Fruit fly (Drosophila melanogaster) whole organism, embryonic: ENCODE data around the gene CG43198.

ENCODE experiments used
- Antp ChIP-seq: fragments of 200-800 bp; sonication (Bioruptor generic); optimal IDR thresholded peaks from 3 replicates; lab custom pipeline; 2016; ENCODE audit warnings: missing biosample characterization, missing genetic modification characterization
- Blimp-1 ChIP-seq: fragments of 200-800 bp; sonication (Bioruptor generic); optimal IDR thresholded peaks from 3 replicates; lab custom pipeline; 2018; ENCODE audit warnings: missing biosample characterization, missing genetic modification characterization, mild to moderate bottlenecking, moderate library complexity, missing genetic modification reagents
- CG10979 ChIP-seq: fragments of 200-800 bp; sonication (Bioruptor generic); optimal IDR thresholded peaks from 2 replicates; lab custom pipeline; 2018; ENCODE audit warnings: missing biosample characterization, mild to moderate bottlenecking, missing genetic modification characterization, moderate library complexity
- CG11504 ChIP-seq: fragments of 200-800 bp; sonication (Bioruptor generic); optimal IDR thresholded peaks from 3 replicates; lab custom pipeline; 2019; ENCODE audit warnings: missing biosample characterization, mild to moderate bottlenecking, missing genetic modification characterization, moderate library complexity
- CG11560 ChIP-seq: fragments of 200-800 bp; sonication (Bioruptor generic); IDR thresholded peaks from 3 replicates; pipeline ENCODE4 v1.3.6; 2022; ENCODE audit warnings: missing biosample characterization, missing genetic modification characterization
- CG1233 ChIP-seq: fragments of 200-800 bp; sonication (Bioruptor generic); optimal IDR thresholded peaks from 4 replicates; lab custom pipeline; 2018; ENCODE audit warnings: missing biosample characterization, mild to moderate bottlenecking, missing genetic modification characterization
- CG14667 ChIP-seq: fragments of 200-800 bp; sonication (Bioruptor generic); IDR thresholded peaks from 2 replicates; pipeline ENCODE4 v1.3.6; 2022; ENCODE audit warnings: missing biosample characterization, missing genetic modification characterization
- CG14710 ChIP-seq: fragments of 200-800 bp; sonication (Bioruptor generic); optimal IDR thresholded peaks from 3 replicates; lab custom pipeline; 2019; ENCODE audit warnings: missing biosample characterization, mild to moderate bottlenecking, missing genetic modification characterization, moderate library complexity
- CG2678 ChIP-seq: fragments of 200-800 bp; sonication (Bioruptor generic); optimal IDR thresholded peaks from 3 replicates; lab custom pipeline; 2019; ENCODE audit warnings: missing biosample characterization, mild to moderate bottlenecking, missing genetic modification characterization, moderate library complexity
- CG2712 ChIP-seq: fragments of 200-800 bp; optimal IDR thresholded peaks from 3 replicates; lab custom pipeline; 2019; ENCODE audit warnings: missing biosample characterization, mild to moderate bottlenecking, missing genetic modification characterization, moderate library complexity
- CG31388 ChIP-seq: fragments of 200-800 bp; sonication (Bioruptor generic); optimal IDR thresholded peaks from 2 replicates; lab custom pipeline; 2016; ENCODE audit warnings: missing biosample characterization, missing genetic modification characterization
- CG32772 ChIP-seq: fragments of 200-800 bp; sonication (Bioruptor generic); IDR thresholded peaks from 2 replicates; pipeline ENCODE4 v1.3.6; 2022; ENCODE audit warnings: missing biosample characterization, missing genetic modification characterization
- CG42726 ChIP-seq: fragments of 200-800 bp; sonication (Bioruptor generic); IDR thresholded peaks from 2 replicates; pipeline ENCODE4 v1.3.6; 2022; ENCODE audit warnings: missing biosample characterization, missing genetic modification characterization; ENCODE audit not compliant: partially characterized antibody
- CG6689 ChIP-seq: fragments of 200-800 bp; sonication (Bioruptor generic); IDR thresholded peaks from 2 replicates; pipeline ENCODE4 v1.3.6; 2022; ENCODE audit warnings: missing biosample characterization, missing genetic modification characterization
- CG7839 ChIP-seq: fragments of 200-800 bp; sonication (Bioruptor generic); optimal IDR thresholded peaks from 3 replicates; lab custom pipeline; 2018; ENCODE audit warnings: missing biosample characterization, mild to moderate bottlenecking, missing genetic modification characterization, moderate library complexity
- Deaf1 ChIP-seq: fragments of 200-800 bp; optimal IDR thresholded peaks from 3 replicates; lab custom pipeline; 2019; ENCODE audit warnings: missing biosample characterization, mild to moderate bottlenecking, missing genetic modification characterization, moderate library complexity
- Ets97D ChIP-seq: fragments of 200-800 bp; sonication (Bioruptor generic); optimal IDR thresholded peaks from 3 replicates; lab custom pipeline; 2016; ENCODE audit warnings: missing biosample characterization, missing genetic modification characterization
- Hand ChIP-seq: fragments of 200-800 bp; sonication (Bioruptor generic); optimal IDR thresholded peaks from 2 replicates; lab custom pipeline; 2017; ENCODE audit warnings: mild to moderate bottlenecking, missing biosample characterization, missing genetic modification reagents, missing genetic modification characterization
- Six4 ChIP-seq: fragments of 200-800 bp; sonication (Bioruptor generic); optimal IDR thresholded peaks from 2 replicates; lab custom pipeline; 2016; ENCODE audit warnings: missing biosample characterization, missing genetic modification characterization
- Xrp1 ChIP-seq: fragments of 200-800 bp; sonication (Bioruptor generic); IDR thresholded peaks from 2 replicates; pipeline ENCODE4 v1.3.6; 2022; ENCODE audit warnings: missing biosample characterization, missing genetic modification characterization
- ara ChIP-seq: fragments of 200-800 bp; sonication (Bioruptor generic); IDR thresholded peaks from 2 replicates; pipeline ENCODE4 v1.3.6; 2022; ENCODE audit warnings: missing biosample characterization, missing genetic modification characterization
- bsh ChIP-seq, 2 experiments: fragments of 200-800 bp; sonication (Bioruptor generic); optimal IDR thresholded peaks; 2 replicates each; lab custom pipeline; 2017 to 2018; ENCODE audit warnings: mild to moderate bottlenecking in 2 of 2, missing biosample characterization in 2 of 2, missing genetic modification characterization in 2 of 2, moderate library complexity in 1 of 2
- cad ChIP-seq: fragments of >200 bp; optimal IDR thresholded peaks from 2 replicates; lab custom pipeline; 2017; ENCODE audit warnings: missing biosample characterization, missing genetic modification characterization
- crc ChIP-seq: fragments of 200-800 bp; sonication (Bioruptor generic); optimal IDR thresholded peaks from 2 replicates; lab custom pipeline; 2016; ENCODE audit warnings: missing biosample characterization, missing genetic modification characterization
- crol ChIP-seq: fragments of 200-800 bp; sonication (Bioruptor generic); IDR thresholded peaks from 2 replicates; pipeline ENCODE4 v1.3.6; 2022; ENCODE audit warnings: missing biosample characterization, missing genetic modification characterization
- crp ChIP-seq, 2 experiments: fragments of 200-800 bp; sonication (Bioruptor generic); optimal IDR thresholded peaks; 2 replicates in 1 of 2; 3 replicates in 1 of 2; lab custom pipeline; 2017; ENCODE audit warnings: missing biosample characterization in 2 of 2, missing genetic modification characterization in 2 of 2, mild to moderate bottlenecking in 1 of 2, moderate library complexity in 1 of 2
- danr ChIP-seq: fragments of 200-800 bp; sonication (Bioruptor generic); IDR thresholded peaks from 2 replicates; pipeline ENCODE4 v1.3.6; 2022; ENCODE audit warnings: missing biosample characterization, missing genetic modification characterization
- dmrt99B ChIP-seq: fragments of 200-800 bp; sonication (Bioruptor generic); optimal IDR thresholded peaks from 2 replicates; lab custom pipeline; 2018; ENCODE audit warnings: missing biosample characterization, mild to moderate bottlenecking, missing genetic modification characterization, moderate library complexity
- eve ChIP-seq, 2 experiments: fragments of >200 bp; optimal IDR thresholded peaks; 2 replicates each; lab custom pipeline; 2017; ENCODE audit warnings: missing biosample characterization in 2 of 2, missing genetic modification characterization in 2 of 2
- gce ChIP-seq: fragments of 200-800 bp; sonication (Bioruptor generic); IDR thresholded peaks from 3 replicates; pipeline ENCODE4 v1.3.6; 2022; ENCODE audit warnings: missing biosample characterization, missing genetic modification characterization
- gem ChIP-seq: fragments of 200-800 bp; sonication (Bioruptor generic); optimal IDR thresholded peaks from 2 replicates; lab custom pipeline; 2019; ENCODE audit warnings: missing biosample characterization, mild to moderate bottlenecking, missing genetic modification characterization, moderate library complexity
- pfk ChIP-seq: fragments of 200-800 bp; sonication (Bioruptor generic); optimal IDR thresholded peaks from 2 replicates; lab custom pipeline; 2018; ENCODE audit warnings: missing biosample characterization, mild to moderate bottlenecking, missing genetic modification characterization, moderate library complexity
- prd ChIP-seq, 3 experiments: fragments of >200 bp in 2 of 3; fragments of 200-800 bp in 1 of 3; sonication (Bioruptor generic) in 1 of 3; optimal IDR thresholded peaks in 2 of 3; IDR thresholded peaks in 1 of 3; 2 replicates in 2 of 3; 3 replicates in 1 of 3; pipeline versions ENCODE4 v1.3.6 to Lab custom; 2017 to 2022; ENCODE audit warnings: missing biosample characterization in 1 of 3, missing genetic modification characterization in 1 of 3
- row ChIP-seq: fragments of 200-800 bp; sonication (Bioruptor generic); IDR thresholded peaks from 3 replicates; pipeline ENCODE4 v1.3.6; 2022; ENCODE audit warnings: missing biosample characterization, missing genetic modification characterization
- sd ChIP-seq: fragments of 200-800 bp; sonication (Bioruptor generic); optimal IDR thresholded peaks from 3 replicates; lab custom pipeline; 2018; ENCODE audit warnings: missing biosample characterization, mild to moderate bottlenecking, missing genetic modification characterization, moderate library complexity
- sqz ChIP-seq: fragments of 200-800 bp; sonication (Bioruptor generic); optimal IDR thresholded peaks from 3 replicates; lab custom pipeline; 2018; ENCODE audit warnings: missing biosample characterization, mild to moderate bottlenecking, missing genetic modification characterization
- tgo ChIP-seq: fragments of 200-800 bp; sonication (Bioruptor generic); IDR thresholded peaks from 3 replicates; pipeline ENCODE4 v1.3.6; 2022; ENCODE audit warnings: missing biosample characterization, missing genetic modification characterization
- ttk ChIP-seq: fragments of 200-800 bp; sonication (Bioruptor generic); IDR thresholded peaks from 2 replicates; pipeline ENCODE4 v2.1.2; 2022; ENCODE audit warnings: missing biosample characterization, missing genetic modification characterization
- tup ChIP-seq: fragments of 200-800 bp; sonication (Bioruptor generic); optimal IDR thresholded peaks from 2 replicates; lab custom pipeline; 2016; ENCODE audit warnings: missing biosample characterization, mild to moderate bottlenecking, missing genetic modification characterization, moderate library complexity

Gene CG43198

DNA sequence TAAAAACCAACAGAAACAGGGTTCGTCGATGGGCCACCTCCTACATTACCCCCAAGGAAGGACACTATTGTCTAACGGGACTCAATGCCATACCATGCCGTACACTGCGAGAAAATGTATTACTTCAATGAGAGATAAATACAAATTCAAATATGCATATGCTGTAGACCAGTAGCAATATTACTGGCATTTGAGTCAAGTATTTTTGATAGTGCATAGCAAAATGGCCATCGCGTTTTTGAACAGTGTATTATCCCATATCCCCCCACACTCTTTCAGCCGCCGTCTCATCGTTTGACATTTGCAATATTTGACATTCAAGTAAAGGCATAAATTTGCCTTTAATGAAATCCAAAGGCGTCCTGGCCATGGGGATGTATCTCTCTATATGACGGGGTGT, 35.1 kb upstream of the CG43198 start (continued):
- TF ChIP-seq crc (GFP tag; lab: Kevin White, UChicago) (peak; percentile 18), ttk (GFP tag; lab: Robert Waterston, UW) (no peak)

- TF ChIP-seq CG11560 (tag; lab: Robert Waterston, UW) (no peak), eve (GFP tag; optimal IDR thresholded peaks at IDR 0.05; lab: Kevin White, UChicago) (no peak), bsh (GFP tag; optimal IDR thresholded peaks at IDR 0.05; lab: Kevin White, UChicago) (peak in 1 of 2 experiments; percentile 4), pfk (no peak), prd (optimal IDR thresholded peaks at IDR 0.05; lab: Kevin White, UChicago) (no peak), prd (GFP tag; IDR thresholded peaks at IDR 0.05; lab: Robert Waterston, UW) (peak; percentile 31; the same call in 1 of the 3 replicates), CG14667 (GFP tag; lab: Robert Waterston, UW) (no peak), sqz (GFP tag; lab: Kevin White, UChicago) (peak; percentile 70), danr (GFP tag; lab: Robert Waterston, UW) (no peak), sd (tag; lab: Kevin White, UChicago) (no peak), Hand (no peak), Blimp-1 (GFP tag; lab: Kevin White, UChicago) (peak; percentile 2), CG2712 (tag; lab: Kevin White, UChicago) (peak; percentile 10), Six4 (GFP tag; lab: Kevin White, UChicago) (no peak), CG31388 (GFP tag; lab: Kevin White, UChicago) (no peak), gce (GFP tag; lab: Robert Waterston, UW) (no peak), CG7839 (peak; percentile 8), CG32772 (peak; percentile 19; the same call in 1 of the 2 replicates), Deaf1 (tag; lab: Kevin White, UChicago) (no peak), Ets97D (no peak), CG1233 (GFP tag; lab: Kevin White, UChicago) (no peak), row (peak; percentile 53), Xrp1 (peak; percentile 16; the same call in 1 of the 2 replicates), crol (GFP tag; lab: Robert Waterston, UW) (0 out of 2 replicates have a peak, but pooled peaks have one; percentile 11), CG14710 (tag; lab: Kevin White, UChicago) (no peak), tup (GFP tag; lab: Kevin White, UChicago) (no peak), Antp (GFP tag; lab: Kevin White, UChicago) (no peak), CG11504 (tag; lab: Kevin White, UChicago) (peak; percentile 23), CG2678 (tag; lab: Kevin White, UChicago) (peak; percentile 9), CG6689 (peak; percentile 22; the same call in 1 of the 2 replicates), CG10979 (tag; lab: Kevin White, UChicago) (no peak), ara (GFP tag; lab: Robert Waterston, UW) (peak; percentile 27; the same call in 1 of the 2 replicates), CG42726 (no peak), cad (no peak), tgo (GFP tag; lab: Robert Waterston, UW) (0 out of 3 replicates have a peak, but pooled peaks have one; percentile 20), dmrt99B (tag; lab: Kevin White, UChicago) (peak; percentile 21), gem (peak; percentile 33), crp (GFP tag; optimal IDR thresholded peaks at IDR 0.05; lab: Kevin White, UChicago) (no peak)
Observed at dm6 chrX:7486294-7486693, 33.2 kb upstream of the CG43198 start.
